Worm (Caenorhabditis elegans): ENCODE measurements around the gene T10G3.2.

DNA sequence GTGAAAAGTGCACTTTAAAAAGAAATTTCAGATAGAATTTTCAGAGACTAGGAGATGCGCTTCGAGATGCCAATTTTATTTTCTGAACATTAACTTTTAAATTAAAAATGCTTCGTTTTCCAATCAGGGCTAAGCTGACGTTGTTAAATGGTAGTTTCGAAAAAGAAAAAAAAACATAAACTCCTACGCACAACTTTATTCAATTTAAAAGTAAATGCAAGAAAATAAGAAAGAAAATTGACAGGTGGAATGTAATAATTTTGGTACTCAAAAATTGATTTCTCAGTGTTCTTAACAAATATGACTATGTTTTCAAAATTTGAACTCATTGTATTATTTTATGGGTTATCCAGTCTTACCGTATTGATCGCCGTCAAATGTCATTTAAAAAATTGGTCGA, 26.3 kb downstream of the T10G3.2 start, which contains the start of gene lurp-2:
- TF ChIP-seq nhr-28 (tag; optimal IDR thresholded peaks at IDR 0.05): no peak
- TF ChIP-seq lin-39 (tag; optimal IDR thresholded peaks at IDR 0.05): no peak
- TF ChIP-seq alr-1 (tag; optimal IDR thresholded peaks at IDR 0.05; ENCODE audit: borderline replicate concordance): no peak
- TF ChIP-seq unc-30 (tag; optimal IDR thresholded peaks at IDR 0.05): no peak
- no peak for TF ChIP-seq snpc-4 (tag; optimal IDR thresholded peaks at IDR 0.05)
- TF ChIP-seq ztf-4 (tag; optimal IDR thresholded peaks at IDR 0.05): no peak
- no peak for TF ChIP-seq lin-13 (GFP tag; optimal IDR thresholded peaks at IDR 0.05)
- TF ChIP-seq vab-15 (tag; optimal IDR thresholded peaks at IDR 0.05): no peak
- no peak for TF ChIP-seq zag-1 (tag; optimal IDR thresholded peaks at IDR 0.05)

Measured in whole organism, L1 larva.